Worm (Caenorhabditis elegans): ENCODE results near the gene Y75B12B.1.
A peak's percentile ranks its signal among the peaks of the same experiment; 100 is the strongest.

The Y75B12B.1 gene

ce11 chrV:15191971-15192370 is 7.5 kb downstream of the Y75B12B.1 start:
- TF ChIP-seq zag-1 (tag; optimal IDR thresholded peaks at IDR 0.05) (no peak), isw-1 (GFP tag; IDR thresholded peaks at IDR 0.05) (no peak), efl-3 (GFP tag; optimal IDR thresholded peaks at IDR 0.05) (no peak)

DNA sequence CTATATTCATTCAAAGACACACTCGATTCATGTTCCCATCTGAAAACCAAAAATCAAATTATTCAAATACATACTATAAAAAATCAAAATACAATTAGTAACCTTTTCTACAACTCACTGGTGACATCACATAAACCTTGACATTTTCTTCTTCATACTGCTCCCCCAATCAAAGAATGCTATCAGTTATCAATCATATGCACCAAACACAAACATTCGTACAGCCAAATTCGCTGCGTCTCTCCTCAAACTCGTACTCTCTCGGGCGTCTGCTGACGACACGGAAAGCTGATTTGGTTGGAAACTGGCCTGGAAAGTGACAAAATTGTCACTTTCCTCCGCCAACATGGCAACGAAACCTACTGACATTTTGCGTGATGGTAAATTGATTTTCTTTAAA is 7.9 kb downstream of the Y75B12B.1 start, which contains the start of gene plc-2:
TSS of gene plc-2 (plus strand) at position 196 of the 400 bp plus-strand sequence.
- TF ChIP-seq nhr-85 (tag) (peak; percentile 27), unc-30 (tag; optimal IDR thresholded peaks at IDR 0.05) (no peak), unc-130 (tag; optimal IDR thresholded peaks at IDR 0.05) (no peak), nhr-237 (tag; optimal IDR thresholded peaks at IDR 0.05) (no peak), grh-1 (GFP tag; IDR thresholded peaks at IDR 0.05) (no peak), elt-2 (tag; optimal IDR thresholded peaks at IDR 0.05) (peak; percentile 55), efl-3 (GFP tag; optimal IDR thresholded peaks at IDR 0.05) (no peak), mab-9 (GFP tag; IDR thresholded peaks at IDR 0.05) (no peak), lin-35 (GFP tag; optimal IDR thresholded peaks at IDR 0.05) (peak in 1 of 2 experiments; percentile 33), nhr-76 (tag; optimal IDR thresholded peaks at IDR 0.05) (no peak), efl-1 (optimal IDR thresholded peaks at IDR 0.05) (no peak), efl-1 (GFP tag; optimal IDR thresholded peaks at IDR 0.05 in 1 of 2) (peak in 1 of 2 experiments; percentile 16)

DNA sequence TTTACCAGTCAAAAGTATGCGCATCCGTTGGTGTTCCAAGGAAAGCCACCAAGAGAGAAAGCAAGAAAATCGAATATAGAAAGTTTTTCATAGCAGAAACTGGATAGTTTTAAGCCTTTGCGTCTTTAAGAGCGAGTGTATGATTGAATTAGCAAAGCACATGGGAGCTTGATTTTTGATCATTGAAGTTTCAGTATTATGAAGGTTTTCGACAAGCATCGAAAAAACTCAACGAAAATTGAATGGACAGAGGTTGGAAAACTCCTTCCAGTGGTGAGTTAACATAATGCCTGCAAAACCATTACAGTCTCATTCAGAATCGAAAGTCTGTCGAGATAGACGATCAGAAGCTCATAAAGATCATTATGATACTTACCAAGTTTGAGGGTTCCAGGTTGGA is 9.4 kb downstream of the Y75B12B.1 start, which contains the start of gene Y75B12B.13:
TSS of gene Y75B12B.13 (minus strand) at position 101 of the 400 bp plus-strand sequence.
- no peak for TF ChIP-seq efl-1 (optimal IDR thresholded peaks at IDR 0.05)
- TF ChIP-seq efl-1 (GFP tag; optimal IDR thresholded peaks at IDR 0.05 in 1 of 2), result peak in 1 of 2 experiments; percentile 51
- TF ChIP-seq swsn-7 (tag; optimal IDR thresholded peaks at IDR 0.05), result no peak

ce11 chrV:15197955-15198354 is 13.5 kb downstream of the Y75B12B.1 start, which contains the start of gene srw-1:
srw-1 (plus strand) TSS chrV:15198255.
- TF ChIP-seq nhr-12 (tag; optimal IDR thresholded peaks at IDR 0.05) (no peak), nhr-237 (tag; optimal IDR thresholded peaks at IDR 0.05) (no peak), vab-15 (tag; optimal IDR thresholded peaks at IDR 0.05) (no peak), fkh-4 (tag; optimal IDR thresholded peaks at IDR 0.05; ENCODE audit: borderline replicate concordance) (no peak), skn-1 (tag; optimal IDR thresholded peaks at IDR 0.05) (no peak), sptf-1 (tag; optimal IDR thresholded peaks at IDR 0.05) (no peak), hpl-2 (GFP tag; optimal IDR thresholded peaks at IDR 0.05) (no peak), nhr-28 (tag; optimal IDR thresholded peaks at IDR 0.05) (no peak), ceh-90 (tag; optimal IDR thresholded peaks at IDR 0.05) (no peak), mab-9 (GFP tag; IDR thresholded peaks at IDR 0.05) (no peak), unc-86 (tag; optimal IDR thresholded peaks at IDR 0.05) (no peak), unc-30 (tag; optimal IDR thresholded peaks at IDR 0.05) (no peak), unc-98 (GFP tag; IDR thresholded peaks at IDR 0.05) (no peak), snpc-4 (tag; optimal IDR thresholded peaks at IDR 0.05) (no peak), pqm-1 (tag; optimal IDR thresholded peaks at IDR 0.05) (no peak), ces-1 (GFP tag; optimal IDR thresholded peaks at IDR 0.05) (no peak), sox-4 (tag; optimal IDR thresholded peaks at IDR 0.05) (no peak), ceh-63 (GFP tag; optimal IDR thresholded peaks at IDR 0.05) (no peak), lin-14 (GFP tag; optimal IDR thresholded peaks at IDR 0.05) (no peak), lir-3 (tag; optimal IDR thresholded peaks at IDR 0.05; ENCODE audit: poor library complexity) (no peak)

- TF ChIP-seq unc-62 (GFP tag; optimal IDR thresholded peaks at IDR 0.05) (no peak), ceh-90 (tag; optimal IDR thresholded peaks at IDR 0.05) (no peak), nhr-71 (tag; optimal IDR thresholded peaks at IDR 0.05) (no peak), nhr-85 (tag) (no peak), mep-1 (tag; optimal IDR thresholded peaks at IDR 0.05) (no peak)
These were observed 15.3 kb downstream of the Y75B12B.1 start, which contains the start of gene Y75B12B.10 for ce11 chrV:15199768-15200167. Y75B12B.10 (plus strand) TSS chrV:15200068.

Data from whole organism, L1 larva.